Worm (Caenorhabditis elegans) whole organism, L4 larva: ENCODE results near the gene acp-2.
A peak's percentile ranks its signal among the peaks of the same experiment; 100 is the strongest.

Source experiments
- F10B5.3 ChIP-seq: sonication (generic microtip); optimal IDR thresholded peaks from 2 replicates; lab custom pipeline; 2016; ENCODE audit warnings: mild to moderate bottlenecking, missing genetic modification characterization, missing compliant biosample characterization
- F44E2.7 ChIP-seq: fragments of 200-800 bp; sonication (Bioruptor generic); IDR thresholded peaks from 2 replicates; pipeline ENCODE4 v2.1.2; 2022; ENCODE audit warnings: missing genetic modification characterization, missing compliant biosample characterization
- R02D3.7 ChIP-seq: fragments of 150-350 bp; sonication (generic microtip); optimal IDR thresholded peaks from 3 replicates; lab custom pipeline; 2014; ENCODE audit warnings: missing biosample characterization, missing genetic modification characterization
- ZK546.5 ChIP-seq, 2 experiments: sonication (generic microtip); optimal IDR thresholded peaks; 2 replicates each; lab custom pipeline; 2017; ENCODE audit warnings: missing biosample characterization in 2 of 2, missing genetic modification characterization in 2 of 2
- arid-1 ChIP-seq: fragments of 200-800 bp; sonication (Bioruptor generic); conservative IDR thresholded peaks from 2 replicates; pipeline ENCODE4 v1.3.6; 2022; ENCODE audit warnings: missing genetic modification reagents, missing genetic modification characterization, missing compliant biosample characterization
- attf-4 ChIP-seq: sonication (generic microtip); optimal IDR thresholded peaks from 3 replicates; lab custom pipeline; 2017; ENCODE audit warnings: missing biosample characterization, missing genetic modification characterization
- ceh-20 ChIP-seq: fragments of 200-800 bp; sonication (Bioruptor generic); IDR thresholded peaks from 2 replicates; pipeline ENCODE4 v1.3.6; 2022; ENCODE audit warnings: missing genetic modification reagents, missing genetic modification characterization, missing compliant biosample characterization
- ceh-32 ChIP-seq: sonication (generic microtip); optimal IDR thresholded peaks from 2 replicates; lab custom pipeline; 2016; ENCODE audit warnings: mild to moderate bottlenecking, missing genetic modification characterization, missing compliant biosample characterization; ENCODE audit not compliant: poor library complexity
- cey-2 ChIP-seq: sonication (generic microtip); optimal IDR thresholded peaks from 3 replicates; lab custom pipeline; 2017; ENCODE audit warnings: missing genetic modification characterization, mild to moderate bottlenecking, missing compliant biosample characterization, antibody characterized with exemption, borderline replicate concordance; ENCODE audit not compliant: insufficient read depth
- daf-12 ChIP-seq: fragments of 150-350 bp; optimal IDR thresholded peaks from 2 replicates; lab custom pipeline; 2014; ENCODE audit warnings: missing biosample characterization, missing genetic modification reagents, missing genetic modification characterization
- daf-19 ChIP-seq: fragments of 200-800 bp; sonication (Bioruptor generic); conservative IDR thresholded peaks from 2 replicates; pipeline ENCODE4 v1.3.6; 2022; ENCODE audit warnings: missing genetic modification characterization, missing compliant biosample characterization
- daf-8 ChIP-seq: fragments of 200-800 bp; sonication (Bioruptor generic); IDR thresholded peaks from 2 replicates; pipeline ENCODE4 v1.3.6; 2022; ENCODE audit warnings: missing genetic modification characterization, missing compliant biosample characterization
- dmd-6 ChIP-seq: fragments of 200-800 bp; sonication (Bioruptor generic); IDR thresholded peaks from 2 replicates; pipeline ENCODE4 v1.3.6; 2022; ENCODE audit warnings: missing genetic modification reagents, missing genetic modification characterization, missing compliant biosample characterization
- dmd-8 ChIP-seq: fragments of 200-800 bp; sonication (Bioruptor generic); IDR thresholded peaks from 2 replicates; pipeline ENCODE4 v1.3.6; 2022; ENCODE audit warnings: missing genetic modification characterization, missing compliant biosample characterization
- dmd-9 ChIP-seq: fragments of 200-800 bp; sonication (Bioruptor generic); IDR thresholded peaks from 2 replicates; pipeline ENCODE4 v1.3.6; 2022; ENCODE audit warnings: missing genetic modification reagents, missing genetic modification characterization, missing compliant biosample characterization
- dve-1 ChIP-seq: sonication (generic microtip); optimal IDR thresholded peaks from 2 replicates; lab custom pipeline; 2017; ENCODE audit warnings: antibody characterized with exemption, mild to moderate bottlenecking, missing genetic modification characterization, missing compliant biosample characterization; ENCODE audit not compliant: insufficient read depth
- fkh-10 ChIP-seq: fragments of 150-350 bp; optimal IDR thresholded peaks from 2 replicates; lab custom pipeline; 2014; ENCODE audit warnings: missing biosample characterization, missing genetic modification reagents, missing genetic modification characterization
- gei-8 ChIP-seq: fragments of 200-800 bp; sonication (Bioruptor generic); optimal IDR thresholded peaks from 2 replicates; lab custom pipeline; 2018; ENCODE audit warnings: mild to moderate bottlenecking, missing genetic modification characterization, missing compliant biosample characterization
- hif-1 ChIP-seq, 2 experiments: sonication (generic microtip); optimal IDR thresholded peaks; 2 replicates each; lab custom pipeline; 2016 to 2017; ENCODE audit warnings: missing compliant biosample characterization in 2 of 2, missing genetic modification characterization in 2 of 2, missing genetic modification reagents in 2 of 2, missing genotype in 2 of 2, mild to moderate bottlenecking in 1 of 2
- hlh-11 ChIP-seq: fragments of 200-800 bp; sonication (Bioruptor generic); optimal IDR thresholded peaks from 2 replicates; lab custom pipeline; 2018; ENCODE audit warnings: mild to moderate bottlenecking, missing genetic modification characterization, missing compliant biosample characterization
- hmg-1.1 ChIP-seq: fragments of 200-800 bp; sonication (Bioruptor generic); IDR thresholded peaks from 2 replicates; pipeline ENCODE4 v1.3.6; 2022; ENCODE audit warnings: missing genetic modification reagents, missing genetic modification characterization, missing compliant biosample characterization
- lin-29 ChIP-seq: fragments of 200-800 bp; sonication (Bioruptor generic); IDR thresholded peaks from 2 replicates; pipeline ENCODE4 v1.3.6; 2022; ENCODE audit warnings: missing genetic modification reagents, missing genetic modification characterization, missing compliant biosample characterization
- madf-5 ChIP-seq, 2 experiments: fragments of 200-800 bp; sonication (Bioruptor generic); IDR thresholded peaks; 2 replicates each; pipeline ENCODE4 v1.3.6; 2022; ENCODE audit warnings: missing compliant biosample characterization in 2 of 2, missing genetic modification characterization in 2 of 2
- madf-9 ChIP-seq: fragments of 200-800 bp; sonication (Bioruptor generic); conservative IDR thresholded peaks from 2 replicates; pipeline ENCODE4 v1.3.6; 2022; ENCODE audit warnings: missing genetic modification reagents, missing genetic modification characterization, missing compliant biosample characterization
- mdl-1 ChIP-seq, 2 experiments: fragments of 150-350 bp in 1 of 2; sonication (generic microtip) in 1 of 2; optimal IDR thresholded peaks; 2 replicates each; lab custom pipeline; 2014 to 2017; ENCODE audit warnings: missing biosample characterization in 2 of 2, missing genetic modification characterization in 2 of 2
- nhr-102 ChIP-seq: sonication (generic microtip); optimal IDR thresholded peaks from 2 replicates; lab custom pipeline; 2016; ENCODE audit warnings: mild to moderate bottlenecking, missing genetic modification characterization, moderate library complexity, missing compliant biosample characterization
- nhr-28 ChIP-seq: fragments of 150-350 bp; optimal IDR thresholded peaks from 2 replicates; lab custom pipeline; 2014; ENCODE audit warnings: missing biosample characterization, missing genetic modification characterization
- nhr-48 ChIP-seq: sonication (generic microtip); optimal IDR thresholded peaks from 2 replicates; lab custom pipeline; 2016; ENCODE audit warnings: mild to moderate bottlenecking, missing genetic modification characterization, missing compliant biosample characterization
- pha-4 ChIP-seq, 2 experiments: fragments of 150-350 bp in 1 of 2; fragments of 200-800 bp in 1 of 2; sonication (Bioruptor generic) in 1 of 2; IDR thresholded peaks in 1 of 2; optimal IDR thresholded peaks in 1 of 2; 2 replicates each; pipeline versions ENCODE4 v1.3.6 to Lab custom; 2014 to 2022; ENCODE audit warnings: missing genetic modification characterization in 2 of 2, missing genetic modification reagents in 2 of 2, missing biosample characterization in 1 of 2, missing compliant biosample characterization in 1 of 2
- php-3 ChIP-seq: fragments of 200-800 bp; sonication (Bioruptor generic); IDR thresholded peaks from 2 replicates; pipeline ENCODE4 v1.3.6; 2022; ENCODE audit warnings: missing genetic modification reagents, missing genetic modification characterization, missing compliant biosample characterization
- pqm-1 ChIP-seq: sonication (generic microtip); optimal IDR thresholded peaks from 2 replicates; lab custom pipeline; 2017; ENCODE audit warnings: missing biosample characterization, missing genetic modification characterization
- sdz-12 ChIP-seq: fragments of 200-800 bp; sonication (Bioruptor generic); optimal IDR thresholded peaks from 2 replicates; lab custom pipeline; 2018; ENCODE audit warnings: mild to moderate bottlenecking, missing genetic modification characterization, missing compliant biosample characterization
- snpc-4 ChIP-seq: fragments of 150-350 bp; optimal IDR thresholded peaks from 2 replicates; lab custom pipeline; 2014; ENCODE audit warnings: missing biosample characterization, missing genetic modification characterization
- unc-39 ChIP-seq: sonication (generic microtip); optimal IDR thresholded peaks from 2 replicates; lab custom pipeline; 2017; ENCODE audit warnings: missing biosample characterization, missing genetic modification characterization
- unc-62 ChIP-seq, 3 experiments: fragments of 150-350 bp in 1 of 3; sonication (generic microtip); optimal IDR thresholded peaks in 2 of 3; peaks in 1 of 3; 1 replicate in 1 of 3; 2 replicates in 2 of 3; lab custom pipeline; 2014 to 2017; ENCODE audit warnings: missing biosample characterization in 3 of 3, missing genetic modification characterization in 3 of 3, missing genetic modification reagents in 3 of 3, missing genotype in 1 of 3
- vab-7 ChIP-seq: fragments of 200-800 bp; sonication (Bioruptor generic); IDR thresholded peaks from 2 replicates; pipeline ENCODE4 v1.3.6; 2022; ENCODE audit warnings: missing genetic modification reagents, missing genetic modification characterization, missing compliant biosample characterization

Gene acp-2

ce11 chrII:8382880-8383279, 49.0 kb downstream of the acp-2 start (continued):
- peak; percentile 96 for TF ChIP-seq dmd-6 (GFP tag; lab: Robert Waterston, UW)
- no peak for TF ChIP-seq sdz-12 (GFP tag; lab: Kevin White, UChicago)
- TF ChIP-seq daf-19 (GFP tag; lab: Robert Waterston, UW): no peak
- TF ChIP-seq madf-9 (GFP tag; lab: Robert Waterston, UW): no peak
- TF ChIP-seq pqm-1 (tag; lab: Kevin White, UChicago): peak; percentile 96
- no peak for TF ChIP-seq arid-1 (GFP tag; lab: Robert Waterston, UW)
- no peak for TF ChIP-seq lin-29 (GFP tag; lab: Robert Waterston, UW)
- TF ChIP-seq vab-7 (GFP tag; lab: Robert Waterston, UW): no peak
- peak in 1 of 2 experiments; percentile 45 for TF ChIP-seq unc-62 (GFP tag; optimal IDR thresholded peaks at IDR 0.05 in 1 of 2; lab: Kevin White, UChicago)
- no peak for TF ChIP-seq unc-62 (tag; optimal IDR thresholded peaks at IDR 0.05; lab: Kevin White, UChicago)
- TF ChIP-seq R02D3.7: no peak
- no peak for TF ChIP-seq unc-39 (tag; lab: Kevin White, UChicago)
- TF ChIP-seq pha-4 (GFP tag; IDR thresholded peaks at IDR 0.05; lab: Robert Waterston, UW): peak; percentile 41; the same call in 1 of the 2 replicates
- TF ChIP-seq pha-4 (tag; optimal IDR thresholded peaks at IDR 0.05; lab: Kevin White, UChicago): no peak
- TF ChIP-seq madf-5 (GFP tag; IDR thresholded peaks at IDR 0.05; lab: Robert Waterston, UW): no peak
- TF ChIP-seq mdl-1 (tag; optimal IDR thresholded peaks at IDR 0.05; lab: Kevin White, UChicago): peak in 1 of 2 experiments; percentile 85
- TF ChIP-seq ZK546.5 (tag; optimal IDR thresholded peaks at IDR 0.05; lab: Kevin White, UChicago): no peak
- TF ChIP-seq cey-2: peak; percentile 21
- TF ChIP-seq attf-4 (tag; lab: Kevin White, UChicago): no peak
- TF ChIP-seq F10B5.3 (tag; lab: Kevin White, UChicago): no peak
- TF ChIP-seq php-3 (GFP tag; lab: Robert Waterston, UW): peak; percentile 94
- TF ChIP-seq dve-1 (tag; lab: Kevin White, UChicago): peak; percentile 98
- TF ChIP-seq hif-1 (tag; optimal IDR thresholded peaks at IDR 0.05; lab: Kevin White, UChicago): peak in 1 of 2 experiments; percentile 83
- TF ChIP-seq snpc-4 (tag; lab: Kevin White, UChicago): no peak
- no peak for TF ChIP-seq hmg-1.1 (GFP tag; lab: Robert Waterston, UW)
- TF ChIP-seq nhr-102 (tag; lab: Kevin White, UChicago): peak; percentile 81
- peak; percentile 5 for TF ChIP-seq gei-8 (GFP tag; lab: Kevin White, UChicago)

DNA sequence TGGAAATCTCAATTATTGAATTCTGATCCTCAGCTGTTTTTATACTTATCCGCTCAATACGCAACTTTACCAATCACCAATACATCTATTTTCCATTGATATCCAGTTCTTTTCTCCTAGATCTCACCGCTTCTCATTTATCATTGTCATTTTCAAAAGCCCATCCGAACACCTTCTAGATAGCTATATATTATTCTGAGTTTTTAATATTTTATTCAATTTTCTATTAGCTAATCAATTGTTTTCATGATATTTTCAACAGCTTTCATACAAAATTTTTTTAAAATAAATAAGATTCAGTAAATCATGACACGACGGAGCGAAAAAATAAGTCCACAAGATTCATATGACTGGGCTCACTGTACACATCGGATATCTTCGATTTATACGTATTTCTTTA, 50.7 kb downstream of the acp-2 start, which contains the start of gene F49E12.12:
Gene F49E12.12 (plus strand): TSS at position 301 of the 400 bp plus-strand sequence.
- TF ChIP-seq ceh-32 (tag; lab: Kevin White, UChicago) (no peak), daf-12 (tag; lab: Kevin White, UChicago) (no peak), ZK546.5 (tag; optimal IDR thresholded peaks at IDR 0.05; lab: Kevin White, UChicago) (no peak)

ce11 chrII:8380188-8380587, 51.7 kb downstream of the acp-2 start:
- TF ChIP-seq vab-7 (GFP tag; lab: Robert Waterston, UW) (no peak), fkh-10 (GFP tag; lab: Kevin White, UChicago) (no peak), nhr-102 (tag; lab: Kevin White, UChicago) (no peak), pqm-1 (tag; lab: Kevin White, UChicago) (no peak), mdl-1 (tag; optimal IDR thresholded peaks at IDR 0.05; lab: Kevin White, UChicago) (peak in 1 of 2 experiments; percentile 17), nhr-28 (tag; lab: Kevin White, UChicago) (peak; percentile 44), daf-8 (GFP tag; lab: Robert Waterston, UW) (no peak), nhr-48 (tag; lab: Kevin White, UChicago) (peak; percentile 85), F44E2.7 (GFP tag; lab: Robert Waterston, UW) (no peak), hlh-11 (tag; lab: Kevin White, UChicago) (peak; percentile 1), ceh-20 (GFP tag; lab: Robert Waterston, UW) (no peak), dmd-8 (no peak), unc-39 (tag; lab: Kevin White, UChicago) (no peak), dmd-9 (GFP tag; lab: Robert Waterston, UW) (no peak)
